Worm (Caenorhabditis elegans): ENCODE measurements around the gene nhr-268.

- TF ChIP-seq him-1 (tag; optimal IDR thresholded peaks at IDR 0.05) (no peak), W03F9.2 (tag; optimal IDR thresholded peaks at IDR 0.05) (no peak), dao-5 (tag; optimal IDR thresholded peaks at IDR 0.05) (no peak)
Measured at ce11 chrV:15677222-15677621, 12.8 kb upstream of the nhr-268 start, which contains the start of gene nhr-52.

Data from whole organism, L4/young adult.